Fruit fly (Drosophila melanogaster) whole organism, embryonic: ENCODE data around the gene SMC1.

Experiments used
- Bdp1 ChIP-seq: fragments of 200-800 bp; sonication (Bioruptor generic); optimal IDR thresholded peaks from 3 replicates; lab custom pipeline; 2016; ENCODE audit warnings: missing biosample characterization, missing genetic modification characterization
- CG11247 ChIP-seq: fragments of 200-800 bp; sonication (Bioruptor generic); IDR thresholded peaks from 2 replicates; pipeline ENCODE4 v1.3.6; 2022; ENCODE audit warnings: missing biosample characterization, missing genetic modification characterization
- CG11560 ChIP-seq: fragments of 200-800 bp; sonication (Bioruptor generic); IDR thresholded peaks from 3 replicates; pipeline ENCODE4 v1.3.6; 2022; ENCODE audit warnings: missing biosample characterization, missing genetic modification characterization
- CG12769 ChIP-seq: fragments of 200-800 bp; sonication (Bioruptor generic); optimal IDR thresholded peaks from 2 replicates; lab custom pipeline; 2019; ENCODE audit warnings: missing biosample characterization, mild to moderate bottlenecking, missing genetic modification characterization, moderate library complexity
- CG13123 ChIP-seq: fragments of 200-800 bp; sonication (Bioruptor generic); optimal IDR thresholded peaks from 2 replicates; lab custom pipeline; 2016; ENCODE audit warnings: missing biosample characterization, missing genetic modification characterization
- CG15514 ChIP-seq: fragments of 200-800 bp; sonication (Bioruptor generic); optimal IDR thresholded peaks from 3 replicates; lab custom pipeline; 2017; ENCODE audit warnings: missing biosample characterization, missing genetic modification characterization, mild to moderate bottlenecking, moderate library complexity, missing genetic modification reagents
- CG16815 ChIP-seq: fragments of 200-800 bp; sonication (Bioruptor generic); optimal IDR thresholded peaks from 3 replicates; lab custom pipeline; 2017; ENCODE audit warnings: missing biosample characterization, mild to moderate bottlenecking, missing genetic modification characterization
- CG17568 ChIP-seq: fragments of 200-800 bp; sonication (Bioruptor generic); optimal IDR thresholded peaks from 2 replicates; lab custom pipeline; 2018; ENCODE audit warnings: missing biosample characterization, mild to moderate bottlenecking, missing genetic modification characterization, moderate library complexity
- CG18619 ChIP-seq: fragments of 200-800 bp; sonication (Bioruptor generic); optimal IDR thresholded peaks from 3 replicates; lab custom pipeline; 2017; ENCODE audit warnings: missing biosample characterization, mild to moderate bottlenecking, missing genetic modification characterization
- CG2678 ChIP-seq: fragments of 200-800 bp; sonication (Bioruptor generic); optimal IDR thresholded peaks from 3 replicates; lab custom pipeline; 2019; ENCODE audit warnings: missing biosample characterization, mild to moderate bottlenecking, missing genetic modification characterization, moderate library complexity
- CG32772 ChIP-seq: fragments of 200-800 bp; sonication (Bioruptor generic); IDR thresholded peaks from 2 replicates; pipeline ENCODE4 v1.3.6; 2022; ENCODE audit warnings: missing biosample characterization, missing genetic modification characterization
- CG3281 ChIP-seq: fragments of 200-800 bp; sonication (Bioruptor generic); optimal IDR thresholded peaks from 3 replicates; lab custom pipeline; 2017; ENCODE audit warnings: missing biosample characterization, mild to moderate bottlenecking, missing genetic modification characterization
- CG7556 ChIP-seq: fragments of 200-800 bp; sonication (Bioruptor generic); optimal IDR thresholded peaks from 2 replicates; lab custom pipeline; 2017; ENCODE audit warnings: missing biosample characterization, mild to moderate bottlenecking, missing genetic modification characterization
- CG9727 ChIP-seq: fragments of 200-800 bp; sonication (Bioruptor generic); optimal IDR thresholded peaks from 3 replicates; lab custom pipeline; 2017; ENCODE audit warnings: missing biosample characterization, mild to moderate bottlenecking, missing genetic modification characterization
- CTCF ChIP-seq: fragments of 200-800 bp; sonication (Bioruptor generic); optimal IDR thresholded peaks from 2 replicates; lab custom pipeline; 2017; ENCODE audit warnings: missing biosample characterization, mild to moderate bottlenecking, missing genetic modification characterization, moderate library complexity
- CoRest ChIP-seq: fragments of 200-800 bp; sonication (Bioruptor generic); optimal IDR thresholded peaks from 3 replicates; lab custom pipeline; 2018; ENCODE audit warnings: missing biosample characterization, mild to moderate bottlenecking, missing genetic modification characterization, moderate library complexity
- Dfd ChIP-seq, 2 experiments: fragments of >200 bp; optimal IDR thresholded peaks; 2 replicates each; lab custom pipeline; 2017; ENCODE audit warnings: missing biosample characterization in 2 of 2, missing genetic modification characterization in 2 of 2
- HmgD ChIP-seq: fragments of 200-800 bp; sonication (Bioruptor generic); optimal IDR thresholded peaks from 3 replicates; lab custom pipeline; 2016; ENCODE audit warnings: missing biosample characterization, missing genetic modification characterization
- Meics ChIP-seq: fragments of 200-800 bp; sonication (Bioruptor generic); optimal IDR thresholded peaks from 2 replicates; lab custom pipeline; 2017; ENCODE audit warnings: missing biosample characterization, mild to moderate bottlenecking, missing genetic modification characterization
- Mes4 ChIP-seq: fragments of 200-800 bp; sonication (Bioruptor generic); optimal IDR thresholded peaks from 2 replicates; lab custom pipeline; 2016; ENCODE audit warnings: missing biosample characterization, missing genetic modification characterization
- Oaz ChIP-seq: fragments of 200-800 bp; sonication (Bioruptor generic); IDR thresholded peaks from 2 replicates; pipeline ENCODE4 v1.3.6; 2022; ENCODE audit warnings: missing biosample characterization, missing genetic modification characterization
- Opbp ChIP-seq: fragments of 200-800 bp; sonication (Bioruptor generic); IDR thresholded peaks from 3 replicates; pipeline ENCODE4 v1.3.6; 2022; ENCODE audit warnings: missing biosample characterization, missing genetic modification characterization; ENCODE audit not compliant: partially characterized antibody
- Poxn ChIP-seq: fragments of 200-800 bp; sonication (Bioruptor generic); IDR thresholded peaks from 2 replicates; pipeline ENCODE4 v1.3.6; 2022; ENCODE audit warnings: missing biosample characterization, missing genetic modification characterization
- Ptx1 ChIP-seq: fragments of 200-800 bp; sonication (Bioruptor generic); IDR thresholded peaks from 2 replicates; pipeline ENCODE4 v1.3.6; 2022; ENCODE audit warnings: missing biosample characterization, missing genetic modification characterization
- Sry-β ChIP-seq: fragments of 200-800 bp; sonication (Bioruptor generic); optimal IDR thresholded peaks from 2 replicates; lab custom pipeline; 2018; ENCODE audit warnings: missing biosample characterization, mild to moderate bottlenecking, missing genetic modification characterization, moderate library complexity
- Trl ChIP-seq, 3 experiments: fragments of >200 bp in 2 of 3; fragments of 200-800 bp in 1 of 3; sonication (Bioruptor generic) in 1 of 3; optimal IDR thresholded peaks; 2 replicates in 1 of 3; 3 replicates in 2 of 3; lab custom pipeline; 2016 to 2017; ENCODE audit warnings: missing biosample characterization in 1 of 3, missing genetic modification characterization in 1 of 3
- aop ChIP-seq: fragments of 200-800 bp; sonication (Bioruptor generic); IDR thresholded peaks from 2 replicates; pipeline ENCODE4 v1.3.6; 2022; ENCODE audit warnings: missing biosample characterization, missing genetic modification characterization
- bsh ChIP-seq, 2 experiments: fragments of 200-800 bp; sonication (Bioruptor generic); optimal IDR thresholded peaks; 2 replicates each; lab custom pipeline; 2017 to 2018; ENCODE audit warnings: mild to moderate bottlenecking in 2 of 2, missing biosample characterization in 2 of 2, missing genetic modification characterization in 2 of 2, moderate library complexity in 1 of 2
- btn ChIP-seq: fragments of 200-800 bp; sonication (Bioruptor generic); optimal IDR thresholded peaks from 2 replicates; lab custom pipeline; 2016; ENCODE audit warnings: missing biosample characterization, missing genetic modification characterization
- caup ChIP-seq: fragments of 200-800 bp; sonication (Bioruptor generic); optimal IDR thresholded peaks from 3 replicates; lab custom pipeline; 2017; ENCODE audit warnings: missing biosample characterization, mild to moderate bottlenecking, missing genetic modification characterization, moderate library complexity; ENCODE audit not compliant: severe bottlenecking
- dan ChIP-seq: fragments of 200-800 bp; sonication (Bioruptor generic); IDR thresholded peaks from 2 replicates; pipeline ENCODE4 v1.3.6; 2022; ENCODE audit warnings: missing biosample characterization, missing genetic modification characterization
- danr ChIP-seq: fragments of 200-800 bp; sonication (Bioruptor generic); IDR thresholded peaks from 2 replicates; pipeline ENCODE4 v1.3.6; 2022; ENCODE audit warnings: missing biosample characterization, missing genetic modification characterization
- dm ChIP-seq: fragments of 200-800 bp; sonication (Bioruptor generic); optimal IDR thresholded peaks from 3 replicates; lab custom pipeline; 2016; ENCODE audit warnings: missing biosample characterization, missing genetic modification characterization
- ems ChIP-seq: fragments of 200-800 bp; sonication (Bioruptor generic); optimal IDR thresholded peaks from 3 replicates; lab custom pipeline; 2016; ENCODE audit warnings: missing biosample characterization, missing genetic modification characterization
- esg ChIP-seq: fragments of 200-800 bp; sonication (Bioruptor generic); conservative IDR thresholded peaks from 2 replicates; pipeline ENCODE4 v1.3.6; 2022; ENCODE audit warnings: missing biosample characterization, missing genetic modification characterization
- fru ChIP-seq: fragments of >200 bp; optimal IDR thresholded peaks from 2 replicates; lab custom pipeline; 2017
- grau ChIP-seq: fragments of 200-800 bp; optimal IDR thresholded peaks from 3 replicates; lab custom pipeline; 2019; ENCODE audit warnings: missing biosample characterization, mild to moderate bottlenecking, missing genetic modification characterization, moderate library complexity
- hbn ChIP-seq: fragments of 200-800 bp; sonication (Bioruptor generic); IDR thresholded peaks from 2 replicates; pipeline ENCODE4 v1.3.6; 2022; ENCODE audit warnings: missing biosample characterization, missing genetic modification characterization; ENCODE audit not compliant: partially characterized antibody
- kay ChIP-seq: fragments of 200-800 bp; sonication (Bioruptor generic); optimal IDR thresholded peaks from 2 replicates; lab custom pipeline; 2016; ENCODE audit warnings: missing biosample characterization, missing genetic modification characterization
- kni ChIP-seq: fragments of 200-800 bp; sonication (Bioruptor generic); optimal IDR thresholded peaks from 3 replicates; lab custom pipeline; 2017; ENCODE audit warnings: mild to moderate bottlenecking, missing biosample characterization, missing genetic modification reagents, missing genetic modification characterization
- nom ChIP-seq: fragments of 200-800 bp; sonication (Bioruptor generic); optimal IDR thresholded peaks from 2 replicates; lab custom pipeline; 2017; ENCODE audit warnings: missing biosample characterization, missing genetic modification characterization, mild to moderate bottlenecking, moderate library complexity, missing genetic modification reagents
- pfk ChIP-seq: fragments of 200-800 bp; sonication (Bioruptor generic); optimal IDR thresholded peaks from 2 replicates; lab custom pipeline; 2018; ENCODE audit warnings: missing biosample characterization, mild to moderate bottlenecking, missing genetic modification characterization, moderate library complexity
- phol ChIP-seq: fragments of 200-800 bp; sonication (Bioruptor generic); optimal IDR thresholded peaks from 3 replicates; lab custom pipeline; 2018; ENCODE audit warnings: missing biosample characterization, mild to moderate bottlenecking, missing genetic modification characterization, moderate library complexity
- pros ChIP-seq: fragments of 200-800 bp; sonication (Bioruptor generic); optimal IDR thresholded peaks from 3 replicates; lab custom pipeline; 2019; ENCODE audit warnings: missing biosample characterization, mild to moderate bottlenecking, missing genetic modification characterization, moderate library complexity
- repo ChIP-seq: fragments of 200-800 bp; sonication (Bioruptor generic); optimal IDR thresholded peaks from 2 replicates; lab custom pipeline; 2016; ENCODE audit warnings: missing biosample characterization, missing genetic modification characterization
- rib ChIP-seq: fragments of 200-800 bp; sonication (Bioruptor generic); IDR thresholded peaks from 2 replicates; pipeline ENCODE4 v1.3.6; 2022; ENCODE audit warnings: missing biosample characterization, missing genetic modification characterization
- scrt ChIP-seq: fragments of 200-800 bp; sonication (Bioruptor generic); optimal IDR thresholded peaks from 2 replicates; lab custom pipeline; 2018; ENCODE audit warnings: missing biosample characterization, mild to moderate bottlenecking, missing genetic modification characterization, moderate library complexity
- sens ChIP-seq: fragments of 200-800 bp; sonication (Bioruptor generic); peaks from one replicate; lab custom pipeline; 2016; ENCODE audit warnings: missing biosample characterization, missing genetic modification characterization
- toy ChIP-seq: fragments of 200-800 bp; sonication (Bioruptor generic); IDR thresholded peaks from 2 replicates; pipeline ENCODE4 v1.3.6; 2022; ENCODE audit warnings: missing biosample characterization, missing genetic modification characterization
- vfl ChIP-seq: fragments of 200-800 bp; sonication (Bioruptor generic); optimal IDR thresholded peaks from 2 replicates; lab custom pipeline; 2016; ENCODE audit warnings: missing biosample characterization, missing genetic modification characterization
- wek ChIP-seq: fragments of 200-800 bp; sonication (Bioruptor generic); optimal IDR thresholded peaks from 3 replicates; lab custom pipeline; 2018; ENCODE audit warnings: missing biosample characterization, mild to moderate bottlenecking, missing genetic modification characterization, moderate library complexity

The SMC1 gene

DNA sequence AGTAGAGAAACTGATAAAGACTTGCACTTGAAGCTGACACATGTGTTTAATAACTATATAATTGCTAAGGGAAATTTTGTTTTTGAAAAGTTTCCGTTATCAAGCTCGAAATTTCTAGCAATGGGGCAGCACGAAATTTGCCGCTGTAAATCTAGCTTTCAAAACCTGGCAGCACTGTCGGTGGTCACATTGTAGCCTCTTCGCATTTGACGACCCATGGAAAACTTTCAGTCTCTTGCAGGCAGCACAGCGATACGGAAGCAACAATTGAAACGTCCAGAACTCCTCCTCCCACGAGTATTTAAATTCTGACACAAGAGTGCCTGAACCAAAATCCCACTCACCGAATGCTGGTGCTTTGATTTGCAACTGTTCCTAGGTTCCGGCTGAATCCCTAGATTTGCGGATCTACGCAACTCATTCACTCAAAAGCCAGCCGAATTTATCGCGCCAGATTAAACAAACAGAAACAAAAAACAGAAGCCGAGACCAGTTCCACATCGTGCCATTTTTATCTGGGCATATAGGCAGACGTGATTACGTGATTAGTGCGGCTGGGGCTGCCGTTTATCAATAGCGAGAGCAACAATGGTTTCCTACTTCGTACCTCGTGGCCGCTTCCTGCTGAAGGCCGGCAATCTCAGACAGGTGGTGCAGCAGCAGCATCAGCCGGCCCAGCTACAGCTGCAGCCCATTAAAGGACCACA, 6.5 kb upstream of the SMC1 start (continued):
- TF ChIP-seq dan (GFP tag; lab: Robert Waterston, UW) (no peak), bsh (GFP tag; optimal IDR thresholded peaks at IDR 0.05; lab: Kevin White, UChicago) (no peak), hbn (no peak), caup (GFP tag; lab: Kevin White, UChicago) (peak; percentile 36), Meics (GFP tag; lab: Kevin White, UChicago) (no peak), Opbp (GFP tag; lab: Robert Waterston, UW) (no peak), pros (GFP tag; lab: Kevin White, UChicago) (no peak), fru (lab: Kevin White, UChicago) (no peak), wek (no peak), nom (no peak), Trl (optimal IDR thresholded peaks at IDR 0.05; lab: Kevin White, UChicago) (no peak), Trl (GFP tag; optimal IDR thresholded peaks at IDR 0.05; lab: Kevin White, UChicago) (no peak), CG17568 (GFP tag; lab: Kevin White, UChicago) (no peak), CG16815 (GFP tag; lab: Kevin White, UChicago) (no peak), Ptx1 (GFP tag; lab: Robert Waterston, UW) (no peak), CG3281 (peak; percentile 10), btn (GFP tag; lab: Kevin White, UChicago) (no peak), aop (GFP tag; lab: Robert Waterston, UW) (no peak), kay (no peak), scrt (GFP tag; lab: Kevin White, UChicago) (peak; percentile 1), Bdp1 (no peak), repo (GFP tag; lab: Kevin White, UChicago) (no peak), CG18619 (no peak), CG12769 (peak; percentile 69), esg (GFP tag; lab: Robert Waterston, UW) (no peak), rib (GFP tag; lab: Robert Waterston, UW) (no peak), CG11560 (tag; lab: Robert Waterston, UW) (no peak), CTCF (GFP tag; lab: Kevin White, UChicago) (no peak), CG11247 (no peak), dm (GFP tag; lab: Kevin White, UChicago) (no peak), CG2678 (peak; percentile 2), Sry-β (GFP tag; lab: Kevin White, UChicago) (peak; percentile 83), CG15514 (GFP tag; lab: Kevin White, UChicago) (peak; percentile 37), Dfd (GFP tag; optimal IDR thresholded peaks at IDR 0.05; lab: Kevin White, UChicago) (no peak), Oaz (GFP tag; lab: Robert Waterston, UW) (no peak), CG9727 (GFP tag; lab: Kevin White, UChicago) (no peak), CoRest (no peak), kni (no peak), CG32772 (GFP tag; lab: Robert Waterston, UW) (no peak), sens (GFP tag; lab: Kevin White, UChicago) (peak; percentile 61), Poxn (no peak), phol (tag; lab: Kevin White, UChicago) (no peak), vfl (no peak), ems (GFP tag; lab: Kevin White, UChicago) (no peak), danr (GFP tag; lab: Robert Waterston, UW) (no peak), Mes4 (GFP tag; lab: Kevin White, UChicago) (no peak), toy (no peak), grau (tag; lab: Kevin White, UChicago) (no peak), CG13123 (GFP tag; lab: Kevin White, UChicago) (no peak), CG7556 (GFP tag; lab: Kevin White, UChicago) (no peak), pfk (GFP tag; lab: Kevin White, UChicago) (no peak), HmgD (GFP tag; lab: Kevin White, UChicago) (no peak)
